Worm (Caenorhabditis elegans) whole organism, midembryonic: ENCODE results near the gene scav-3.
A peak's percentile ranks its signal among the peaks of the same experiment; 100 is the strongest.

Source experiments
- T22C8.4 ChIP-seq: fragments of 200-800 bp; sonication (Bioruptor generic); IDR thresholded peaks from 2 replicates; pipeline ENCODE4 v1.3.6; 2022; ENCODE audit warnings: missing genetic modification characterization, missing compliant biosample characterization
- cog-1 ChIP-seq: sonication (generic microtip); optimal IDR thresholded peaks from 2 replicates; lab custom pipeline; 2016; ENCODE audit warnings: missing genetic modification characterization, missing compliant biosample characterization
- flt-1 ChIP-seq: fragments of 200-800 bp; sonication (Bioruptor generic); IDR thresholded peaks from 2 replicates; pipeline ENCODE4 v1.3.6; 2022; ENCODE audit warnings: missing genetic modification characterization, missing compliant biosample characterization
- klf-2 ChIP-seq: fragments of 200-800 bp; sonication (Bioruptor generic); conservative IDR thresholded peaks from 2 replicates; pipeline ENCODE4 v1.3.6; 2022; ENCODE audit warnings: missing genetic modification reagents, missing genetic modification characterization, missing compliant biosample characterization
- med-1 ChIP-seq: sonication (generic microtip); optimal IDR thresholded peaks from 2 replicates; lab custom pipeline; 2017; ENCODE audit warnings: missing genetic modification characterization, mild to moderate bottlenecking, missing compliant biosample characterization, antibody characterized with exemption, missing genetic modification reagents; ENCODE audit not compliant: insufficient read depth
- ref-1 ChIP-seq: fragments of 200-800 bp; sonication (Bioruptor generic); conservative IDR thresholded peaks from 2 replicates; pipeline ENCODE4 v1.3.6; 2022; ENCODE audit warnings: missing genetic modification reagents, missing genetic modification characterization, missing compliant biosample characterization
- tab-1 ChIP-seq: fragments of 200-800 bp; sonication (Bioruptor generic); IDR thresholded peaks from 2 replicates; pipeline ENCODE4 v1.3.6; 2022; ENCODE audit warnings: missing genetic modification characterization, missing compliant biosample characterization
- ztf-23 ChIP-seq: fragments of 200-800 bp; sonication (Bioruptor generic); IDR thresholded peaks from 2 replicates; pipeline ENCODE4 v1.3.6; 2022; ENCODE audit warnings: missing genetic modification reagents, missing genetic modification characterization, missing compliant biosample characterization
- ztf-29 ChIP-seq: fragments of 200-800 bp; sonication (Bioruptor generic); IDR thresholded peaks from 2 replicates; pipeline ENCODE4 v1.3.6; 2022; ENCODE audit warnings: missing genetic modification reagents, missing genetic modification characterization, missing compliant biosample characterization

The scav-3 gene

DNA sequence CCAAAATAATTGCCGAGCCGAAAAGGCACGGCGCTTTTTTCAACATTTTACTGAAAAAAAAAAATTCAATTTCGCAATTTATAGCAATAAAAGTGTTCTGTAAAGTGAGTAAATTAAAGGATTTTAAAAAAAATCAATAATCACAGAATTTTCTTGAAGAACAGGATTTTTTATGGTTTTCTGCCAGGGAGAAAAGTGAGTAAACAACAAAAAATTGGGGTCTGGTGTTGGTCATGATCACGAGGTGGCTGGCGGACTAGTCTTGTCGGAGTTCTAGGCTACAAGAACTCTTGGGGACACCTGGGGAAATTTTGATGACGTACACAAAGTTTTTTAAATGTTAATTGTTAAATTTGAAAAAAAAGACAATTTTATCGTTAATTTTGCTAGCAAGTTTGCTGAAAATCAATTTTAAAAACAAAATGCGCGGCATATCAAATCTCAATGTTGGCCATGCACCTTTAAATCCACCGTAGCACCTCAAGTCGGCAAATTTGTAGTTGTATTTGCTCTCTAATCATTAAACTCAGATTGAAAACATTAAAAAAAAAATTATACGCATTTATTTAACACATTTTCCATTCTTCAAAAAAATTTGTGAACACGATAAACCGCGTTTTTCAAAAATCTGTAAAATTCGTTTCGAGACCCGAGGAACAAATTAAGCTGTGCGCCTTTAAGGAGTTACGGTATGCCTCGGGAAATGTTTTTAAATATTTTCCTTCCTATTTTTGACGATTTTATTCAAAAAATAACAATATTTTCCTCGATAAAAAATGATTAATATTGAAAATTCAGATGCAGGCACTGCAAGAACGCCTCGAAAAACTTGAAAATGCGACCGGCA is at the start of gene scav-3, which contains the start of gene Y49E10.21:
Gene scav-3, minus strand, starts transcription at position 50 of the 847 bp plus-strand sequence.
Gene Y49E10.21, plus strand, starts transcription at position 797 of the 847 bp plus-strand sequence.
- no peak for TF ChIP-seq cog-1 (tag; lab: Kevin White, UChicago)
- TF ChIP-seq ztf-23 (GFP tag; lab: Robert Waterston, UW): no peak
- TF ChIP-seq ref-1 (GFP tag; lab: Robert Waterston, UW): no peak
- TF ChIP-seq klf-2 (GFP tag; lab: Robert Waterston, UW): no peak
- TF ChIP-seq ztf-29 (GFP tag; lab: Robert Waterston, UW): no peak
- no peak for TF ChIP-seq tab-1 (GFP tag; lab: Robert Waterston, UW)
- no peak for TF ChIP-seq med-1 (GFP tag; lab: Kevin White, UChicago)
- TF ChIP-seq flt-1: no peak
- TF ChIP-seq T22C8.4 (GFP tag; lab: Robert Waterston, UW): no peak

DNA sequence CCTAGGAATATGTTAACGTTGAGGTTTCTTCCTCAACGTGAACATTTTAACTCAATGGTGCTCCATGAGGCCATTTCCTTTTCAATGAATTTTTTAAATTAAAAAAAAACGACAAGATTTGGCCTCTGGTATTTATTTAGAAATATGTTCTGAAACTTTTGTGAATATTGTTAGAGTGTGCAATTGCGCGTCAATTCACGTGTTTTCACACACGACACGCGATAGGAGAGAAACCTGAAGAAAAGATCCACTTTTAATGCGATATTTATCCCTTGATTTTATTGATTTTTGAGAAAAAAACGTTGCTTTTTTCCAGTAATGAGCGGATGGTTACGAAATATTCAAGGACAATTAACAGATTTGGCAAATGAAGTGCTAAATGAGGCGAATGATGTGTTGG is 42.6 kb upstream of the scav-3 start, which contains the start of gene sql-1:
Gene sql-1, plus strand, starts transcription at position 313 of the 400 bp plus-strand sequence.
- TF ChIP-seq ref-1 (GFP tag; lab: Robert Waterston, UW) (no peak), flt-1 (no peak), tab-1 (GFP tag; lab: Robert Waterston, UW) (no peak), ztf-23 (GFP tag; lab: Robert Waterston, UW) (no peak), T22C8.4 (GFP tag; lab: Robert Waterston, UW) (no peak), ztf-29 (GFP tag; lab: Robert Waterston, UW) (no peak), cog-1 (tag; lab: Kevin White, UChicago) (no peak), med-1 (GFP tag; lab: Kevin White, UChicago) (no peak), klf-2 (GFP tag; lab: Robert Waterston, UW) (no peak)

DNA sequence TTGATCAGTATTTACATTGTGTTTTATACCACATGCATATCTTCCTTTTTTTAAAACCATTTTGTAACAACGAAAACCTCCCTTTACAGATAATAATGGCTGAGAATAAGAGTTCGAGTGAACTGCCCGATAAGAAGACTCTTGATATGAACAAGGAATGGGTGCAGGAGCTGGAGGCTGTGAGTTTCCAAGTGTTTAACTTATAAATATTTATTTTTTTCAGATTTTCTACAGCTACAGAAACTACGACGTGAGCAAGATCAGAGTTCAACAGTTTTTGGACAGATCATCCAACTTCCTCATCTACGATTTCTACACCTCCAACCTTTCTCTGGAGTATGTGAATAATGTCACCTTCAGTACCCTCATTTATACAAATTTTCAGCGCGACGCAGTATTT is 39.8 kb upstream of the scav-3 start, which contains the start of gene herd-1:
Gene herd-1, plus strand, starts transcription at position 90 of the 400 bp plus-strand sequence.
- TF ChIP-seq ztf-23 (GFP tag; lab: Robert Waterston, UW) (no peak), med-1 (GFP tag; lab: Kevin White, UChicago) (no peak)

DNA sequence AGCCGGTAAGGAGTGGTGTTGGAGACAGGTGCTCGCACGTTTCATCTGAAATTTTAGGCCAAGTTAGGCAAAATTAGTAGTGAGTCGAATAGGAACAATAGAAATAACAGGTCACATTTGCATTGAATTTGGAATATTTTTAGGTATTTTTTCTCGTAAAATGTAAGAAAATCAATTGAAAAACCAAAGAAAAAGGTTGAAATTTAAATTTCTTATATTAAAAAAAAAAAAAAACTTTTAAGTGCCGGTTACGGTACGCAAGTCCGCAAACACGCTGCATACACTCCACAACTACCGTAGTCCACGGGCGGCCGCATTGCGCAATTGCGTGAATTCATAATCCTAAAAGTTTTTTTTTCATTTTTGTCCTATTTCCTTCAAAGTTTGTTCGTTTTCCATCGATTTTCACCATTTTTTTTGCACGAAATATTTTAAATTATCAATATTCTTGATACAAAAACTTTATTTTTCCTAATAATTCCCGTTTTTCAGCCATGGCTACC is 39.0 kb upstream of the scav-3 start, which contains the start of the genes Y111B2A.1 and Y111B2A.2:
Gene Y111B2A.1, minus strand, starts transcription at position 51 of the 503 bp plus-strand sequence.
Gene Y111B2A.2, plus strand, starts transcription at position 493 of the 503 bp plus-strand sequence.
- TF ChIP-seq klf-2 (GFP tag; lab: Robert Waterston, UW) (no peak), tab-1 (GFP tag; lab: Robert Waterston, UW) (no peak), ztf-23 (GFP tag; lab: Robert Waterston, UW) (no peak), T22C8.4 (GFP tag; lab: Robert Waterston, UW) (no peak)

DNA sequence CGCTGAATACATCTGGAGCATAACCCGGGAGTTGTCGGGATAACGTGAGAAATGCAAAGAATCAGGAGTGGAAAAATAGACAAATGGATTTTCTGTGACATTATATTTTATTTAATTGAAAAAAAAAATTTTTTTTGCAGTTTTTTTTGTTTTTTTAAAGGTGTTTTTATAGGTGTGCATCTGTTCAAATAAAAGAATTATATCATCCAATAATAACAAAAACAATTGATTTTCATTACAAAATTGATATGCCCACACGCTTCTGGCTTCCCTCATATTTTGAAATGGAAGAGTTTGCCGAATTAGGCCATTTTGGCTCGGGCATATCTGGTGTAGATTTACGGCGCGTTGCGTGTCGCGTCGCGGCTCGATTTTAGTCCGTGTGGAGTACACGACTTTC is 35.3 kb upstream of the scav-3 start, which contains the start of gene Y49E10.25:
Gene Y49E10.25, minus strand, starts transcription at position 101 of the 400 bp plus-strand sequence.
- no peak for TF ChIP-seq cog-1 (tag; lab: Kevin White, UChicago)
- no peak for TF ChIP-seq tab-1 (GFP tag; lab: Robert Waterston, UW)
- TF ChIP-seq ztf-23 (GFP tag; lab: Robert Waterston, UW): no peak
- TF ChIP-seq flt-1: no peak
- TF ChIP-seq T22C8.4 (GFP tag; lab: Robert Waterston, UW): no peak
- TF ChIP-seq ref-1 (GFP tag; lab: Robert Waterston, UW): no peak
- no peak for TF ChIP-seq ztf-29 (GFP tag; lab: Robert Waterston, UW)
- TF ChIP-seq klf-2 (GFP tag; lab: Robert Waterston, UW): no peak
- no peak for TF ChIP-seq med-1 (GFP tag; lab: Kevin White, UChicago)

ce11 chrIII:12484432-12484831 is 27.8 kb upstream of the scav-3 start, which contains the start of gene arrd-16:
TSS of gene arrd-16 (plus strand) at chrIII:12484732.
- TF ChIP-seq ref-1 (GFP tag; lab: Robert Waterston, UW): no peak
- no peak for TF ChIP-seq ztf-23 (GFP tag; lab: Robert Waterston, UW)
- no peak for TF ChIP-seq tab-1 (GFP tag; lab: Robert Waterston, UW)
- TF ChIP-seq med-1 (GFP tag; lab: Kevin White, UChicago): no peak

- no peak for TF ChIP-seq flt-1
- 0 out of 2 replicates have a peak, but pooled peaks have one; percentile 6 for TF ChIP-seq ztf-23 (GFP tag; lab: Robert Waterston, UW)
- peak; percentile 77; the same call in 1 of the 2 replicates for TF ChIP-seq T22C8.4 (GFP tag; lab: Robert Waterston, UW)
These were observed 15.8 kb upstream of the scav-3 start, which contains the start of gene cccp-1 for ce11 chrIII:12472497-12472896. TSS of gene cccp-1 (plus strand) at chrIII:12472873.

- TF ChIP-seq ztf-29 (GFP tag; lab: Robert Waterston, UW): no peak
- no peak for TF ChIP-seq cog-1 (tag; lab: Kevin White, UChicago)
These were observed 13.9 kb upstream of the scav-3 start for ce11 chrIII:12470589-12470988.

ce11 chrIII:12469800-12470199 is 13.2 kb upstream of the scav-3 start:
- no peak for TF ChIP-seq ztf-23 (GFP tag; lab: Robert Waterston, UW)
- no peak for TF ChIP-seq flt-1
- no peak for TF ChIP-seq ztf-29 (GFP tag; lab: Robert Waterston, UW)
- TF ChIP-seq ref-1 (GFP tag; lab: Robert Waterston, UW): no peak
- no peak for TF ChIP-seq klf-2 (GFP tag; lab: Robert Waterston, UW)
- no peak for TF ChIP-seq med-1 (GFP tag; lab: Kevin White, UChicago)
- TF ChIP-seq cog-1 (tag; lab: Kevin White, UChicago): no peak
- no peak for TF ChIP-seq T22C8.4 (GFP tag; lab: Robert Waterston, UW)
- no peak for TF ChIP-seq tab-1 (GFP tag; lab: Robert Waterston, UW)
